Fruit fly (Drosophila melanogaster): ENCODE measurements around the gene CG44090.

The CG44090 gene

dm6 chr3R:17400675-17401118, 33.5 kb downstream of the CG44090 start:
- TF ChIP-seq Rel (GFP tag; optimal IDR thresholded peaks at IDR 0.05) (no peak), Rel (tag; optimal IDR thresholded peaks at IDR 0.05) (no peak), HLH106 (tag; optimal IDR thresholded peaks at IDR 0.05) (peak; percentile 71), CrebA (GFP tag; optimal IDR thresholded peaks at IDR 0.05; ENCODE audit: borderline replicate concordance) (no peak), OdsH (GFP tag; optimal IDR thresholded peaks at IDR 0.05) (peak; percentile 56), h (GFP tag; optimal IDR thresholded peaks at IDR 0.05) (peak; percentile 76), Hnf4 (GFP tag; optimal IDR thresholded peaks at IDR 0.05) (peak; percentile 29), GATAd (GFP tag; optimal IDR thresholded peaks at IDR 0.05) (no peak), fru (GFP tag; optimal IDR thresholded peaks at IDR 0.05) (peak; percentile 63), dmrt93B (GFP tag; optimal IDR thresholded peaks at IDR 0.05) (peak; percentile 29), usp (GFP tag; optimal IDR thresholded peaks at IDR 0.05) (no peak), CG9705 (GFP tag; optimal IDR thresholded peaks at IDR 0.05) (peak; percentile 43), woc (GFP tag; optimal IDR thresholded peaks at IDR 0.05) (peak; percentile 32), rgr (GFP tag; optimal IDR thresholded peaks at IDR 0.05) (peak; percentile 42), ey (GFP tag; optimal IDR thresholded peaks at IDR 0.05) (peak; percentile 46), foxo (GFP tag; optimal IDR thresholded peaks at IDR 0.05) (peak in 1 of 2 experiments; percentile 73), Sp1 (GFP tag; optimal IDR thresholded peaks at IDR 0.05) (peak; percentile 58), Hr83 (GFP tag; optimal IDR thresholded peaks at IDR 0.05; ENCODE audit: poor library complexity, severe bottlenecking) (no peak), CG32264 (GFP tag; optimal IDR thresholded peaks at IDR 0.05) (peak; percentile 43), br (GFP tag; optimal IDR thresholded peaks at IDR 0.05) (peak; percentile 54)

dm6 chr3R:17400102-17400501, 34.1 kb downstream of the CG44090 start:
- TF ChIP-seq dmrt93B (GFP tag; optimal IDR thresholded peaks at IDR 0.05): no peak
- TF ChIP-seq Rel (GFP tag; optimal IDR thresholded peaks at IDR 0.05): no peak
- TF ChIP-seq Rel (tag; optimal IDR thresholded peaks at IDR 0.05): no peak
- TF ChIP-seq Hr83 (GFP tag; optimal IDR thresholded peaks at IDR 0.05; ENCODE audit: poor library complexity, severe bottlenecking): no peak
- no peak for TF ChIP-seq Sp1 (GFP tag; optimal IDR thresholded peaks at IDR 0.05)
- no peak for TF ChIP-seq foxo (GFP tag; optimal IDR thresholded peaks at IDR 0.05)
- TF ChIP-seq Abd-B (GFP tag; optimal IDR thresholded peaks at IDR 0.05): no peak
- no peak for TF ChIP-seq N (GFP tag; optimal IDR thresholded peaks at IDR 0.05)
- no peak for TF ChIP-seq Hnf4 (GFP tag; optimal IDR thresholded peaks at IDR 0.05)
- no peak for TF ChIP-seq woc (GFP tag; optimal IDR thresholded peaks at IDR 0.05)
- TF ChIP-seq Mio (GFP tag; optimal IDR thresholded peaks at IDR 0.05): no peak
- no peak for TF ChIP-seq h (GFP tag; optimal IDR thresholded peaks at IDR 0.05)
- no peak for TF ChIP-seq CrebA (GFP tag; optimal IDR thresholded peaks at IDR 0.05; ENCODE audit: borderline replicate concordance)

- TF ChIP-seq sage (GFP tag; optimal IDR thresholded peaks at IDR 0.05): no peak
- TF ChIP-seq usp (GFP tag; optimal IDR thresholded peaks at IDR 0.05): no peak
- TF ChIP-seq foxo (GFP tag; optimal IDR thresholded peaks at IDR 0.05): peak in 1 of 2 experiments; percentile 48
- peak; percentile 66 for TF ChIP-seq Hr83 (GFP tag; optimal IDR thresholded peaks at IDR 0.05; ENCODE audit: poor library complexity, severe bottlenecking)
- TF ChIP-seq CG9705 (GFP tag; optimal IDR thresholded peaks at IDR 0.05): no peak
- TF ChIP-seq Rel (GFP tag; optimal IDR thresholded peaks at IDR 0.05): no peak
- peak; percentile 34 for TF ChIP-seq Rel (tag; optimal IDR thresholded peaks at IDR 0.05)
- TF ChIP-seq CrebA (GFP tag; optimal IDR thresholded peaks at IDR 0.05; ENCODE audit: borderline replicate concordance): no peak
- TF ChIP-seq Dfd (GFP tag; optimal IDR thresholded peaks at IDR 0.05): peak; percentile 0
- peak; percentile 70 for TF ChIP-seq woc (GFP tag; optimal IDR thresholded peaks at IDR 0.05)
- TF ChIP-seq Myc (optimal IDR thresholded peaks at IDR 0.05): no peak
- TF ChIP-seq Jra (GFP tag; optimal IDR thresholded peaks at IDR 0.05): peak; percentile 42
- TF ChIP-seq rgr (GFP tag; optimal IDR thresholded peaks at IDR 0.05): peak; percentile 32
- no peak for TF ChIP-seq h (GFP tag; optimal IDR thresholded peaks at IDR 0.05)
- TF ChIP-seq fru (GFP tag; optimal IDR thresholded peaks at IDR 0.05): peak; percentile 39
- TF ChIP-seq Sp1 (GFP tag; optimal IDR thresholded peaks at IDR 0.05): peak; percentile 34
- peak; percentile 4 for TF ChIP-seq OdsH (GFP tag; optimal IDR thresholded peaks at IDR 0.05)
- no peak for TF ChIP-seq Abd-B (GFP tag; optimal IDR thresholded peaks at IDR 0.05)
- TF ChIP-seq Mio (GFP tag; optimal IDR thresholded peaks at IDR 0.05): no peak
- peak; percentile 37 for TF ChIP-seq dmrt93B (GFP tag; optimal IDR thresholded peaks at IDR 0.05)
- no peak for TF ChIP-seq Vsx2 (GFP tag; optimal IDR thresholded peaks at IDR 0.05; ENCODE audit: partially characterized antibody)
- peak; percentile 15 for TF ChIP-seq HLH106 (tag; optimal IDR thresholded peaks at IDR 0.05)
- no peak for TF ChIP-seq dl (GFP tag; optimal IDR thresholded peaks at IDR 0.05; ENCODE audit: insufficient read depth in 1 of 2, partially characterized antibody in 2 of 2)
- TF ChIP-seq brk (GFP tag; optimal IDR thresholded peaks at IDR 0.05): no peak
- TF ChIP-seq dsf (GFP tag; optimal IDR thresholded peaks at IDR 0.05; ENCODE audit: borderline replicate concordance): no peak
- no peak for TF ChIP-seq jim (GFP tag; optimal IDR thresholded peaks at IDR 0.05)
- peak; percentile 5 for TF ChIP-seq br (GFP tag; optimal IDR thresholded peaks at IDR 0.05)
- no peak for TF ChIP-seq Dif (GFP tag; optimal IDR thresholded peaks at IDR 0.05; ENCODE audit: partially characterized antibody)
- TF ChIP-seq lola (GFP tag; optimal IDR thresholded peaks at IDR 0.05): no peak
- peak; percentile 19 for TF ChIP-seq tai (GFP tag; optimal IDR thresholded peaks at IDR 0.05)
- TF ChIP-seq Hr78 (GFP tag; optimal IDR thresholded peaks at IDR 0.05): no peak
- TF ChIP-seq psq (GFP tag; optimal IDR thresholded peaks at IDR 0.05): peak; percentile 43
- TF ChIP-seq Hnf4 (GFP tag; optimal IDR thresholded peaks at IDR 0.05): no peak
- peak; percentile 32 for TF ChIP-seq ey (GFP tag; optimal IDR thresholded peaks at IDR 0.05)
- TF ChIP-seq CG32264 (GFP tag; optimal IDR thresholded peaks at IDR 0.05): no peak
- TF ChIP-seq sv (GFP tag; optimal IDR thresholded peaks at IDR 0.05): no peak
- TF ChIP-seq pan (optimal IDR thresholded peaks at IDR 0.05): peak; percentile 79
These were observed 39.7 kb downstream of the CG44090 start, which contains the start of gene CREG for dm6 chr3R:17394318-17395188. Gene CREG, minus strand, starts transcription at chr3R:17394640.

Data from whole organism, wandering third instar larva.